Worm (Caenorhabditis elegans) whole organism, mixed stage, embryonic: ENCODE measurements around the gene ttr-8.
A peak's percentile ranks its signal among the peaks of the same experiment; 100 is the strongest.

Experiments
- bed-3 ChIP-seq: fragments of 200-800 bp; sonication (Bioruptor generic); optimal IDR thresholded peaks from 3 replicates; lab custom pipeline; 2018; ENCODE audit warnings: mild to moderate bottlenecking, missing genetic modification characterization, moderate library complexity, missing compliant biosample characterization
- blmp-1 ChIP-seq: fragments of 150-350 bp; optimal IDR thresholded peaks from 2 replicates; lab custom pipeline; 2014; ENCODE audit warnings: missing biosample characterization, missing genetic modification characterization
- ceh-39 ChIP-seq: fragments of 150-350 bp; optimal IDR thresholded peaks from 2 replicates; lab custom pipeline; 2014; ENCODE audit warnings: missing biosample characterization, missing genetic modification characterization
- ceh-43 ChIP-seq: fragments of 200-800 bp; sonication (Bioruptor generic); optimal IDR thresholded peaks from 2 replicates; lab custom pipeline; 2018; ENCODE audit warnings: mild to moderate bottlenecking, missing genetic modification characterization, moderate library complexity, missing compliant biosample characterization
- ceh-83 ChIP-seq: fragments of 200-800 bp; sonication (Bioruptor generic); optimal IDR thresholded peaks from 2 replicates; lab custom pipeline; 2018; ENCODE audit warnings: mild to moderate bottlenecking, missing genetic modification characterization, missing compliant biosample characterization
- ces-1 ChIP-seq: fragments of 150-350 bp; optimal IDR thresholded peaks from 2 replicates; lab custom pipeline; 2014; ENCODE audit warnings: missing biosample characterization, missing genetic modification reagents, missing genetic modification characterization
- drap-1 ChIP-seq: fragments of 200-800 bp; sonication (Bioruptor generic); optimal IDR thresholded peaks from 3 replicates; lab custom pipeline; 2018; ENCODE audit warnings: mild to moderate bottlenecking, missing genetic modification characterization, missing compliant biosample characterization
- elt-1 ChIP-seq: sonication (generic microtip); optimal IDR thresholded peaks from 2 replicates; lab custom pipeline; 2017; ENCODE audit warnings: missing genetic modification characterization, mild to moderate bottlenecking, missing compliant biosample characterization, antibody characterized with exemption, moderate library complexity, borderline replicate concordance; ENCODE audit not compliant: insufficient read depth
- elt-3 ChIP-seq: fragments of 150-350 bp; optimal IDR thresholded peaks from 2 replicates; lab custom pipeline; 2014; ENCODE audit warnings: missing biosample characterization, missing genetic modification characterization
- flh-1 ChIP-seq: fragments of 200-800 bp; sonication (Bioruptor generic); optimal IDR thresholded peaks from 2 replicates; lab custom pipeline; 2018; ENCODE audit warnings: mild to moderate bottlenecking, missing genetic modification characterization, moderate library complexity, missing compliant biosample characterization
- ham-2 ChIP-seq: fragments of 200-800 bp; sonication (Bioruptor generic); optimal IDR thresholded peaks from 2 replicates; lab custom pipeline; 2018; ENCODE audit warnings: mild to moderate bottlenecking, missing genetic modification characterization, missing compliant biosample characterization
- hlh-1 ChIP-seq: fragments of 150-350 bp; optimal IDR thresholded peaks from 2 replicates; lab custom pipeline; 2014; ENCODE audit warnings: missing biosample characterization, missing genetic modification reagents, missing genetic modification characterization
- lin-13 ChIP-seq: fragments of 150-350 bp; optimal IDR thresholded peaks from 2 replicates; lab custom pipeline; 2014; ENCODE audit warnings: missing biosample characterization, missing genetic modification characterization
- lin-32 ChIP-seq: fragments of 200-800 bp; sonication (Bioruptor generic); optimal IDR thresholded peaks from 2 replicates; lab custom pipeline; 2018; ENCODE audit warnings: mild to moderate bottlenecking, missing genetic modification characterization, missing compliant biosample characterization
- lsy-2 ChIP-seq: fragments of 150-350 bp; optimal IDR thresholded peaks from 2 replicates; lab custom pipeline; 2014; ENCODE audit warnings: missing biosample characterization, missing genetic modification characterization
- mab-5 ChIP-seq: fragments of 150-350 bp; optimal IDR thresholded peaks from 2 replicates; lab custom pipeline; 2014; ENCODE audit warnings: missing biosample characterization, missing genetic modification characterization
- mep-1 ChIP-seq: fragments of 150-350 bp; optimal IDR thresholded peaks from 2 replicates; lab custom pipeline; 2017; ENCODE audit warnings: missing biosample characterization, missing genetic modification reagents, missing genetic modification characterization, inconsistent platforms
- mls-2 ChIP-seq: sonication (generic microtip); optimal IDR thresholded peaks from 2 replicates; lab custom pipeline; 2016; ENCODE audit warnings: mild to moderate bottlenecking, missing genetic modification characterization, moderate library complexity, missing compliant biosample characterization
- nhr-2 ChIP-seq: fragments of 150-350 bp; optimal IDR thresholded peaks from 2 replicates; lab custom pipeline; 2014; ENCODE audit warnings: missing biosample characterization, missing genetic modification characterization
- nhr-237 ChIP-seq: fragments of 150-350 bp; optimal IDR thresholded peaks from 2 replicates; lab custom pipeline; 2014; ENCODE audit warnings: missing biosample characterization, missing genetic modification characterization
- nhr-28 ChIP-seq: fragments of 150-350 bp; optimal IDR thresholded peaks from 2 replicates; lab custom pipeline; 2014; ENCODE audit warnings: missing biosample characterization, missing genetic modification characterization
- nhr-76 ChIP-seq: sonication (generic microtip); optimal IDR thresholded peaks from 2 replicates; lab custom pipeline; 2017; ENCODE audit warnings: missing biosample characterization, missing genetic modification characterization
- pha-4 ChIP-seq: fragments of 150-350 bp; optimal IDR thresholded peaks from 2 replicates; lab custom pipeline; 2018; ENCODE audit warnings: missing biosample characterization, missing genetic modification reagents, missing genetic modification characterization
- sem-2 ChIP-seq: fragments of 200-800 bp; sonication (Bioruptor generic); optimal IDR thresholded peaks from 2 replicates; lab custom pipeline; 2018; ENCODE audit warnings: mild to moderate bottlenecking, missing genetic modification characterization, missing compliant biosample characterization
- snpc-4 ChIP-seq: fragments of 150-350 bp; optimal IDR thresholded peaks from 2 replicates; lab custom pipeline; 2014; ENCODE audit warnings: missing biosample characterization, missing genetic modification characterization
- sptf-1 ChIP-seq: sonication (generic microtip); optimal IDR thresholded peaks from 2 replicates; lab custom pipeline; 2017; ENCODE audit warnings: mild to moderate bottlenecking, missing genetic modification characterization, moderate library complexity, missing compliant biosample characterization
- tbx-8 ChIP-seq: fragments of 200-800 bp; sonication (Bioruptor generic); optimal IDR thresholded peaks from 2 replicates; lab custom pipeline; 2018; ENCODE audit warnings: mild to moderate bottlenecking, missing genetic modification characterization, moderate library complexity, missing compliant biosample characterization
- unc-120 ChIP-seq: sonication (generic microtip); optimal IDR thresholded peaks from 2 replicates; lab custom pipeline; 2017; ENCODE audit warnings: missing genetic modification characterization, missing compliant biosample characterization; ENCODE audit not compliant: poor library complexity, severe bottlenecking
- unc-62 ChIP-seq: fragments of 150-350 bp; optimal IDR thresholded peaks from 2 replicates; lab custom pipeline; 2014; ENCODE audit warnings: missing biosample characterization, missing genetic modification reagents, missing genetic modification characterization
- zip-8 ChIP-seq: fragments of 150-350 bp; optimal IDR thresholded peaks from 2 replicates; lab custom pipeline; 2014; ENCODE audit warnings: missing biosample characterization, missing genetic modification characterization

The ttr-8 gene

DNA sequence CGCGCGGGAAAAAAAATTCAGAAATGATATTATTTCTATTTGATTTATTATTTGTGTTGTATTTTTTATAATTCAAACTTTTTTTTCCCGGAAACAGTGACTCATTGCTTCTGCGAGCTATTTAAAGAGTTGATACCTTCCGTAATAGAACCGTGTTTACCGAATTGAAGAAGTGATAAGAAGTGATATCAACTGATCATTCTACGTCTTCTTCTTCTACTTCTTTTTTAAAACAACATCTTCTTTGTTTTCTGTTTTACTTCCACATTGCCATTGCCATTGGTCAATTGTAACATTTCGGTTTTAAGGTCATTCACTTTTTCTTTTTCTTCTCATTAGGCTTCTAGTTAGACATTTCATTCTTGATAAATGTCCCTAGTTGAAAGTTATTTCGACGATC, 951 bp upstream of the ttr-8 start, which contains the start of gene ttr-32:
ttr-32 (plus strand) TSS at position 314 of the 400 bp plus-strand sequence.
- no peak for TF ChIP-seq sem-2 (GFP tag; lab: Kevin White, UChicago)
- TF ChIP-seq pha-4 (tag; lab: Kevin White, UChicago) = no peak
- TF ChIP-seq hlh-1 (tag; lab: Kevin White, UChicago) = no peak
- no peak for TF ChIP-seq elt-1 (tag; lab: Kevin White, UChicago)
- no peak for TF ChIP-seq ces-1 (GFP tag; lab: Kevin White, UChicago)
- TF ChIP-seq lin-13 (tag; lab: Kevin White, UChicago) = no peak
- no peak for TF ChIP-seq sptf-1
- no peak for TF ChIP-seq snpc-4 (tag; lab: Kevin White, UChicago)
- no peak for TF ChIP-seq nhr-76 (tag; lab: Kevin White, UChicago)
- no peak for TF ChIP-seq elt-3 (tag; lab: Kevin White, UChicago)
- no peak for TF ChIP-seq mab-5 (tag; lab: Kevin White, UChicago)
- TF ChIP-seq mep-1 (tag; lab: Kevin White, UChicago) = no peak
- TF ChIP-seq mls-2 (tag; lab: Kevin White, UChicago) = no peak
- TF ChIP-seq tbx-8 (GFP tag; lab: Kevin White, UChicago) = no peak
- TF ChIP-seq, all 35 proteins: peak for 0

DNA sequence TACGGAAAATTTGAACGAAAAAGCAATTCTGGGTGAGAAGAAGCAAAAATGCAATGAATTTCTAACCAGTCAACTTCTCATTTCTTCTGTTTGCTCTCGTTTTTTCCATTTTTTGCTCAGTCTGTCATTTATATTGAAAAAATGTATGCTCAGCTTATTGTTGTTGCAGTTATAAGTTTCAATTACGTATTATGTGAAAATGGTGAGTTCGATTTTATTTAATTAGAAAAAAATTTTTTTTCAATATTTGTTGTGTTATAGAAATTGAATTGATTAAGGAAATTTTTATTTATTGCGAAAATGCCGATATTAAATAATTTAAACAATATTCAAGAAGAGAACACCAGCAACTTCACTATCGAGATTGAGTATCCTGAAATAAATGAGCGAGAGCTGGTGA, 3.3 kb downstream of the ttr-8 start, which contains the start of gene lgc-12:
lgc-12 (plus strand) TSS at position 301 of the 400 bp plus-strand sequence.
- TF ChIP-seq mab-5 (tag; lab: Kevin White, UChicago) (no peak), mls-2 (tag; lab: Kevin White, UChicago) (no peak), nhr-2 (tag; lab: Kevin White, UChicago) (no peak)

DNA sequence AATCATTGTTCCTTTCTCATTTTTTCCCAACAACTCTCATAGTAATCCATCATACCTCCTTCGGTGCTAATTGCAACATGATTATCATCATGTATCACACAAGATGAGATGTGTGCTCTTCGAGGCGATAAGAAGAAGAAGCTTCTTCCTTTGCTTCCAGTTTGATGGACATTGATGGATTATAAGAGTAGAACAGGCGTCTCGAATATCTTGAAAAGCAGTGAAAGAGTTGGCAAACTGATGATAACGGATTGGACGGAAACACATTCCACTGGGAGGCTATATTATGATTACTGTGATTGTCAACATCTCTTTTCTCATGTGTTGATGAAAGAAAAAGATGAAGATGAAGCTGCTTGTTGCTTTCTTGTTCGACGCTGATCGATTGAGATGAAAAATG, 5.3 kb downstream of the ttr-8 start:
- TF ChIP-seq unc-62 (GFP tag; lab: Kevin White, UChicago) = peak; percentile 100
- TF ChIP-seq hlh-1 (tag; lab: Kevin White, UChicago) = peak; percentile 80
- TF ChIP-seq flh-1 (GFP tag; lab: Kevin White, UChicago) = no peak
- TF ChIP-seq ceh-83 = peak; percentile 3
- peak; percentile 83 for TF ChIP-seq unc-120 (tag; lab: Kevin White, UChicago)

DNA sequence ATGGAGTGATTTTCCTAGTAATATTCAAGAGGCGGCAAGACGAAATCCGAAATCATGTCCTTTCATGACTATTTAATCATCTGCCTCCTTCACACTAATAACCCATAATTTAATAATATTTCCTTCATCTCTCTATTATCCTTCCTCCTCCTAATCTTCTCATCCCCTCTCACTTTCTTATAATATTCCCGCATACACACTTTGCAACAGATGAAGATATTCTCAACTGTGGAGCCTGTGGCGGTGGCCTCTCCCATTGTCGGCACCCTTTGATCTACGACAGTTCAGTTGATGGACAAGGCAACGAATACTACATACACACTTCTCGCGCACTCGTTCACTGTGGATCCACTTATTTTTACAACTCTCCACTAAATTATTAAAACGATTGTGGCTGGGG, 6.5 kb downstream of the ttr-8 start:
- TF ChIP-seq elt-3 (tag; lab: Kevin White, UChicago) = no peak
- no peak for TF ChIP-seq nhr-28 (tag; lab: Kevin White, UChicago)
- TF ChIP-seq lin-13 (tag; lab: Kevin White, UChicago) = no peak
- TF ChIP-seq ham-2 (GFP tag; lab: Kevin White, UChicago) = no peak
- TF ChIP-seq mep-1 (tag; lab: Kevin White, UChicago) = no peak
- no peak for TF ChIP-seq ceh-43 (GFP tag; lab: Kevin White, UChicago)
- TF ChIP-seq hlh-1 (tag; lab: Kevin White, UChicago) = no peak
- peak; percentile 85 for TF ChIP-seq ces-1 (GFP tag; lab: Kevin White, UChicago)
- TF ChIP-seq lsy-2 (tag; lab: Kevin White, UChicago) = no peak
- TF ChIP-seq mls-2 (tag; lab: Kevin White, UChicago) = peak; percentile 6
- no peak for TF ChIP-seq bed-3
- no peak for TF ChIP-seq blmp-1 (tag; lab: Kevin White, UChicago)
- no peak for TF ChIP-seq zip-8 (tag; lab: Kevin White, UChicago)
- no peak for TF ChIP-seq elt-1 (tag; lab: Kevin White, UChicago)
- TF ChIP-seq snpc-4 (tag; lab: Kevin White, UChicago) = no peak
- TF ChIP-seq mab-5 (tag; lab: Kevin White, UChicago) = no peak
- TF ChIP-seq ceh-39 (tag; lab: Kevin White, UChicago) = no peak
- TF ChIP-seq drap-1 (GFP tag; lab: Kevin White, UChicago) = no peak
- peak; percentile 67 for TF ChIP-seq nhr-2 (tag; lab: Kevin White, UChicago)
- peak; percentile 68 for TF ChIP-seq unc-62 (GFP tag; lab: Kevin White, UChicago)

DNA sequence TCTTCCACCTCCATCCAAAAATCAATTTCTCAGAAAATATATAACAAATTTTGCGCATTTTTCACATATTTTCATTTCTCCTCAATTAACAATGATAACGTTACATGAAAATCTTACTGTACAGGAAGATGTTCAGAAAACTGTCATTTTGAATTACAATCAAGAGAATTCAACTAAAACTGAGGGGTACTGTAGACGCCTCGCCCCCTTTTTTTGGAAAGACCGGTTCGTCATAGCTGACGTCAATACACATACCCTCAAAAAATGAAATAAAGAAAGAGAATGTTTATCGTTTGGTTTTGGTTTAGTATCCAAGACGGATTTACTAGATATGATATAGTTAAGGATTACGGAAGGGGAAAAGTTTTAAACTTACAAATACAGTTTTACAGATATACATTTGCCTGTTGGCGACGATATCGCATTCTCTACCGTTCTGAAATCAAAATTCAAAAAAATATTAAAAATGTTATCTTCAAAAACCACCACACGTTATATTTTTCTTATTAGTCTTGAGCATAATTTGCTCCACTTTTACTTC, 7.1 kb downstream of the ttr-8 start:
- TF ChIP-seq nhr-237 = no peak
- no peak for TF ChIP-seq nhr-76 (tag; lab: Kevin White, UChicago)
- TF ChIP-seq unc-62 (GFP tag; lab: Kevin White, UChicago) = no peak
- TF ChIP-seq snpc-4 (tag; lab: Kevin White, UChicago) = no peak
- TF ChIP-seq tbx-8 (GFP tag; lab: Kevin White, UChicago) = no peak
- no peak for TF ChIP-seq ham-2 (GFP tag; lab: Kevin White, UChicago)
- TF ChIP-seq lin-13 (tag; lab: Kevin White, UChicago) = no peak
- TF ChIP-seq ceh-39 (tag; lab: Kevin White, UChicago) = no peak
- TF ChIP-seq mep-1 (tag; lab: Kevin White, UChicago) = no peak
- no peak for TF ChIP-seq ces-1 (GFP tag; lab: Kevin White, UChicago)
- no peak for TF ChIP-seq lsy-2 (tag; lab: Kevin White, UChicago)
- TF ChIP-seq lin-32 (GFP tag; lab: Kevin White, UChicago) = no peak
- no peak for TF ChIP-seq blmp-1 (tag; lab: Kevin White, UChicago)
- TF ChIP-seq elt-3 (tag; lab: Kevin White, UChicago) = no peak
- TF ChIP-seq, all 35 proteins: peak for 0
